Worm (Caenorhabditis elegans) whole organism, L3 larva: ENCODE results near the gene acy-1.

ENCODE experiments used
- R02D3.7 ChIP-seq: fragments of 150-350 bp; optimal IDR thresholded peaks from 2 replicates; lab custom pipeline; 2014; ENCODE audit warnings: missing biosample characterization, missing genetic modification characterization
- ZK546.5 ChIP-seq: sonication (generic microtip); optimal IDR thresholded peaks from 2 replicates; lab custom pipeline; 2017; ENCODE audit warnings: missing biosample characterization, missing genetic modification characterization
- aly-2 ChIP-seq: fragments of 150-350 bp; optimal IDR thresholded peaks from 2 replicates; lab custom pipeline; 2014; ENCODE audit warnings: missing biosample characterization, missing genetic modification characterization
- ama-1 ChIP-seq: fragments of 150-350 bp; optimal IDR thresholded peaks from 2 replicates; lab custom pipeline; 2018
- ceh-16 ChIP-seq: sonication (generic microtip); optimal IDR thresholded peaks from 2 replicates; lab custom pipeline; 2017; ENCODE audit warnings: missing biosample characterization, missing genetic modification characterization
- ceh-28 ChIP-seq: fragments of 150-350 bp; optimal IDR thresholded peaks from 2 replicates; lab custom pipeline; 2014; ENCODE audit warnings: missing biosample characterization, missing genetic modification reagents, missing genetic modification characterization
- ceh-82 ChIP-seq: fragments of 150-350 bp; optimal IDR thresholded peaks from 2 replicates; lab custom pipeline; 2014; ENCODE audit warnings: missing biosample characterization, missing genetic modification characterization
- daf-12 ChIP-seq: fragments of 150-350 bp; optimal IDR thresholded peaks from 2 replicates; lab custom pipeline; 2014; ENCODE audit warnings: missing biosample characterization, missing genetic modification reagents, missing genetic modification characterization
- egl-27 ChIP-seq: sonication (generic microtip); optimal IDR thresholded peaks from 4 replicates; lab custom pipeline; 2017; ENCODE audit warnings: missing biosample characterization, missing genetic modification reagents, missing genetic modification characterization
- egl-5 ChIP-seq: fragments of 150-350 bp; optimal IDR thresholded peaks from 2 replicates; lab custom pipeline; 2017; ENCODE audit warnings: missing biosample characterization, missing genetic modification reagents, missing genetic modification characterization, inconsistent platforms
- elt-1 ChIP-seq: fragments of 150-350 bp; optimal IDR thresholded peaks from 2 replicates; lab custom pipeline; 2014; ENCODE audit warnings: missing biosample characterization, missing genetic modification characterization
- elt-2 ChIP-seq: sonication (generic microtip); optimal IDR thresholded peaks from 2 replicates; lab custom pipeline; 2016; ENCODE audit warnings: missing genetic modification reagents, mild to moderate bottlenecking, missing genetic modification characterization, missing compliant biosample characterization
- elt-3 ChIP-seq, 3 experiments: fragments of 150-350 bp in 1 of 3; sonication (generic microtip) in 2 of 3; optimal IDR thresholded peaks; 2 replicates in 2 of 3; 4 replicates in 1 of 3; lab custom pipeline; 2014 to 2017; ENCODE audit warnings: missing biosample characterization in 3 of 3, missing genetic modification characterization in 3 of 3
- eor-1 ChIP-seq, 2 experiments: fragments of 150-350 bp; optimal IDR thresholded peaks; 2 replicates each; lab custom pipeline; 2014 to 2018; ENCODE audit warnings: missing biosample characterization in 2 of 2, missing genetic modification characterization in 2 of 2
- fkh-10 ChIP-seq: sonication (generic microtip); optimal IDR thresholded peaks from 2 replicates; lab custom pipeline; 2017; ENCODE audit warnings: missing biosample characterization, missing genetic modification reagents, missing genetic modification characterization
- fkh-2 ChIP-seq: fragments of 150-350 bp; optimal IDR thresholded peaks from 2 replicates; lab custom pipeline; 2014; ENCODE audit warnings: missing biosample characterization, missing genetic modification reagents, missing genetic modification characterization
- fos-1 ChIP-seq: fragments of 150-350 bp; optimal IDR thresholded peaks from 2 replicates; lab custom pipeline; 2014; ENCODE audit warnings: missing biosample characterization, missing genetic modification characterization
- hmg-11 ChIP-seq: sonication (generic microtip); optimal IDR thresholded peaks from 2 replicates; lab custom pipeline; 2016; ENCODE audit warnings: missing genetic modification characterization, missing compliant biosample characterization
- jun-1 ChIP-seq: fragments of 150-350 bp; optimal IDR thresholded peaks from 2 replicates; lab custom pipeline; 2014; ENCODE audit warnings: missing biosample characterization, missing genetic modification reagents, missing genetic modification characterization
- lin-15B ChIP-seq: fragments of 150-350 bp; optimal IDR thresholded peaks from 2 replicates; lab custom pipeline; 2014; ENCODE audit warnings: missing biosample characterization, missing genetic modification characterization
- lin-39 ChIP-seq: fragments of 150-350 bp; optimal IDR thresholded peaks from 2 replicates; lab custom pipeline; 2018; ENCODE audit warnings: missing biosample characterization, missing genetic modification reagents, missing genetic modification characterization
- mdl-1 ChIP-seq: fragments of 150-350 bp; optimal IDR thresholded peaks from 2 replicates; lab custom pipeline; 2014; ENCODE audit warnings: missing biosample characterization, missing genetic modification characterization
- nfya-1 ChIP-seq: sonication (generic microtip); optimal IDR thresholded peaks from 2 replicates; lab custom pipeline; 2017; ENCODE audit warnings: missing genetic modification characterization, mild to moderate bottlenecking, missing compliant biosample characterization, antibody characterized with exemption, moderate library complexity; ENCODE audit not compliant: insufficient read depth
- nhr-11 ChIP-seq: fragments of 150-350 bp; optimal IDR thresholded peaks from 2 replicates; lab custom pipeline; 2014; ENCODE audit warnings: missing biosample characterization, missing genetic modification characterization
- nhr-12 ChIP-seq: fragments of 150-350 bp; optimal IDR thresholded peaks from 2 replicates; lab custom pipeline; 2014; ENCODE audit warnings: missing biosample characterization, missing genetic modification characterization
- nhr-23 ChIP-seq: fragments of 150-350 bp; optimal IDR thresholded peaks from 2 replicates; lab custom pipeline; 2014; ENCODE audit warnings: missing biosample characterization, missing genetic modification reagents, missing genetic modification characterization
- nhr-237 ChIP-seq: fragments of 150-350 bp; optimal IDR thresholded peaks from 2 replicates; lab custom pipeline; 2014; ENCODE audit warnings: missing biosample characterization, missing genetic modification characterization
- nhr-25 ChIP-seq: sonication (generic microtip); optimal IDR thresholded peaks from 2 replicates; lab custom pipeline; 2017; ENCODE audit warnings: missing biosample characterization, missing genetic modification characterization
- nhr-43 ChIP-seq: sonication (generic microtip); optimal IDR thresholded peaks from 2 replicates; lab custom pipeline; 2016; ENCODE audit warnings: mild to moderate bottlenecking, missing genetic modification characterization, missing compliant biosample characterization; ENCODE audit not compliant: poor library complexity, severe bottlenecking
- nhr-76 ChIP-seq: fragments of 150-350 bp; sonication (generic microtip); optimal IDR thresholded peaks from 5 replicates; lab custom pipeline; 2014; ENCODE audit warnings: missing biosample characterization, missing genetic modification characterization
- nhr-77 ChIP-seq: fragments of 150-350 bp; optimal IDR thresholded peaks from 2 replicates; lab custom pipeline; 2014; ENCODE audit warnings: missing biosample characterization, missing genetic modification characterization
- pha-4 ChIP-seq: fragments of 150-350 bp; optimal IDR thresholded peaks from 2 replicates; lab custom pipeline; 2014; ENCODE audit warnings: missing biosample characterization, missing genetic modification reagents, missing genetic modification characterization
- pqm-1 ChIP-seq: fragments of 150-350 bp; optimal IDR thresholded peaks from 2 replicates; lab custom pipeline; 2017; ENCODE audit warnings: missing biosample characterization, missing genetic modification characterization, inconsistent platforms
- snpc-4 ChIP-seq: fragments of 150-350 bp; optimal IDR thresholded peaks from 2 replicates; lab custom pipeline; 2014; ENCODE audit warnings: missing biosample characterization, missing genetic modification characterization
- tbx-2 ChIP-seq: sonication (generic microtip); optimal IDR thresholded peaks from 2 replicates; lab custom pipeline; 2016; ENCODE audit warnings: mild to moderate bottlenecking, missing genetic modification characterization, missing compliant biosample characterization
- unc-39 ChIP-seq: sonication (generic microtip); optimal IDR thresholded peaks from 4 replicates; lab custom pipeline; 2017; ENCODE audit warnings: missing biosample characterization, missing genetic modification characterization
- unc-62 ChIP-seq: fragments of 150-350 bp; sonication (generic microtip); optimal IDR thresholded peaks from 4 replicates; lab custom pipeline; 2014; ENCODE audit warnings: missing biosample characterization, missing genetic modification reagents, missing genetic modification characterization
- ztf-11 ChIP-seq: fragments of 150-350 bp; optimal IDR thresholded peaks from 2 replicates; lab custom pipeline; 2014; ENCODE audit warnings: missing biosample characterization, missing genetic modification characterization
- ztf-4 ChIP-seq: fragments of 150-350 bp; optimal IDR thresholded peaks from 2 replicates; lab custom pipeline; 2014; ENCODE audit warnings: missing biosample characterization, missing genetic modification characterization

acy-1 gene

ce11 chrIII:4693281-4693680, 28.6 kb upstream of the acy-1 start, which contains the start of gene nifk-1:
Gene nifk-1, minus strand, starts transcription at chrIII:4693307.
- TF ChIP-seq nhr-76 (tag; lab: Kevin White, UChicago), result no peak
- TF ChIP-seq ama-1 (lab: Kevin White, UChicago), result peak; percentile 1
- peak; percentile 70 for TF ChIP-seq lin-15B (tag; lab: Kevin White, UChicago)
- TF ChIP-seq eor-1 (tag; optimal IDR thresholded peaks at IDR 0.05; lab: Kevin White, UChicago), result no peak
- TF ChIP-seq mdl-1, result no peak
- TF ChIP-seq pqm-1 (tag; lab: Kevin White, UChicago), result peak; percentile 12
- TF ChIP-seq hmg-11 (tag; lab: Kevin White, UChicago), result peak; percentile 74
- TF ChIP-seq nhr-23 (tag; lab: Kevin White, UChicago), result peak; percentile 80
- peak; percentile 8 for TF ChIP-seq ceh-28
- TF ChIP-seq elt-2, result peak; percentile 67
- peak; percentile 86 for TF ChIP-seq pha-4 (tag; lab: Kevin White, UChicago)
- TF ChIP-seq fos-1, result no peak
- peak; percentile 64 for TF ChIP-seq jun-1 (tag; lab: Kevin White, UChicago)
- peak; percentile 55 for TF ChIP-seq lin-39 (tag; lab: Kevin White, UChicago)
- no peak for TF ChIP-seq elt-1 (tag; lab: Kevin White, UChicago)
- no peak for TF ChIP-seq daf-12 (tag; lab: Kevin White, UChicago)
- TF ChIP-seq R02D3.7 (tag; lab: Kevin White, UChicago), result peak; percentile 8
- peak; percentile 80 for TF ChIP-seq snpc-4
- TF ChIP-seq ceh-16 (tag; lab: Kevin White, UChicago), result no peak
- TF ChIP-seq nhr-43 (tag; lab: Kevin White, UChicago), result peak; percentile 6
- no peak for TF ChIP-seq ZK546.5 (tag; lab: Kevin White, UChicago)
- TF ChIP-seq ceh-82, result no peak
- peak; percentile 65 for TF ChIP-seq nfya-1 (tag; lab: Kevin White, UChicago)
- TF ChIP-seq nhr-25 (tag; lab: Kevin White, UChicago), result peak; percentile 54

- TF ChIP-seq nhr-76 (tag; lab: Kevin White, UChicago), result no peak
- TF ChIP-seq ztf-4 (tag; lab: Kevin White, UChicago), result no peak
- no peak for TF ChIP-seq aly-2 (tag; lab: Kevin White, UChicago)
- TF ChIP-seq jun-1 (tag; lab: Kevin White, UChicago), result no peak
- TF ChIP-seq lin-15B (tag; lab: Kevin White, UChicago), result no peak
- no peak for TF ChIP-seq eor-1 (tag; optimal IDR thresholded peaks at IDR 0.05; lab: Kevin White, UChicago)
- TF ChIP-seq unc-62 (GFP tag; lab: Kevin White, UChicago), result no peak
- no peak for TF ChIP-seq fkh-2 (tag; lab: Kevin White, UChicago)
- TF ChIP-seq nhr-237 (tag; lab: Kevin White, UChicago), result no peak
- TF ChIP-seq tbx-2 (tag; lab: Kevin White, UChicago), result no peak
- no peak for TF ChIP-seq fkh-10 (GFP tag; lab: Kevin White, UChicago)
Measured at ce11 chrIII:4693695-4694094, 28.2 kb upstream of the acy-1 start, which contains the start of gene T04A8.8. Gene T04A8.8, plus strand, starts transcription at chrIII:4693995.

ce11 chrIII:4695057-4695456, 26.8 kb upstream of the acy-1 start, which contains the start of gene T04A8.7:
Gene T04A8.7, plus strand, starts transcription at chrIII:4695357.
- TF ChIP-seq ceh-82, result no peak
- no peak for TF ChIP-seq nhr-12 (tag; lab: Kevin White, UChicago)
- TF ChIP-seq unc-62 (GFP tag; lab: Kevin White, UChicago), result no peak
- TF ChIP-seq egl-27 (tag; lab: Kevin White, UChicago), result no peak
- TF ChIP-seq egl-5, result no peak
- no peak for TF ChIP-seq ztf-4 (tag; lab: Kevin White, UChicago)
- TF ChIP-seq elt-3 (tag; optimal IDR thresholded peaks at IDR 0.05; lab: Kevin White, UChicago), result no peak
- no peak for TF ChIP-seq elt-1 (tag; lab: Kevin White, UChicago)
- TF ChIP-seq ztf-11 (tag; lab: Kevin White, UChicago), result no peak

- no peak for TF ChIP-seq elt-3 (tag; optimal IDR thresholded peaks at IDR 0.05; lab: Kevin White, UChicago)
- no peak for TF ChIP-seq ceh-28
- TF ChIP-seq hmg-11 (tag; lab: Kevin White, UChicago), result no peak
- TF ChIP-seq nfya-1 (tag; lab: Kevin White, UChicago), result no peak
- TF ChIP-seq nhr-237 (tag; lab: Kevin White, UChicago), result no peak
- TF ChIP-seq jun-1 (tag; lab: Kevin White, UChicago), result no peak
- TF ChIP-seq nhr-77, result no peak
- no peak for TF ChIP-seq nhr-11 (tag; lab: Kevin White, UChicago)
- no peak for TF ChIP-seq elt-1 (tag; lab: Kevin White, UChicago)
- TF ChIP-seq ztf-11 (tag; lab: Kevin White, UChicago), result no peak
- no peak for TF ChIP-seq daf-12 (tag; lab: Kevin White, UChicago)
- no peak for TF ChIP-seq unc-39 (tag; lab: Kevin White, UChicago)
Measured at ce11 chrIII:4696903-4697302, 25.0 kb upstream of the acy-1 start.
